Fruit fly (Drosophila melanogaster) Kc167 (cell line): ENCODE data around the gene CG8516.

Experiments
- h ChIP-seq: fragments of >200 bp; optimal IDR thresholded peaks from 3 replicates; lab custom pipeline; 2018; ENCODE audit warnings: missing external identifiers
- insv ChIP-seq: fragments of >200 bp; optimal IDR thresholded peaks from 3 replicates; lab custom pipeline; 2018; ENCODE audit warnings: missing external identifiers
- ttk ChIP-seq: sonication (Bioruptor generic); optimal IDR thresholded peaks from 2 replicates; lab custom pipeline; 2017; ENCODE audit warnings: missing external identifiers

dm6 chr3R:9812447-9812846 is 19.4 kb downstream of the CG8516 start, which contains the start of gene CG8534:
- TF ChIP-seq h (lab: Kevin White, UChicago) (no peak), insv (lab: Kevin White, UChicago) (no peak), ttk (lab: Kevin White, UChicago) (no peak)
